Worm (Caenorhabditis elegans) whole organism, L1 larva: ENCODE results near the gene ZC21.10.
A peak's percentile ranks its signal among the peaks of the same experiment; 100 is the strongest.

Source experiments
- C04F5.9 ChIP-seq: sonication (generic microtip); optimal IDR thresholded peaks from 2 replicates; lab custom pipeline; 2016; ENCODE audit warnings: missing genetic modification characterization, missing compliant biosample characterization
- F16B12.6 ChIP-seq: fragments of 150-350 bp; optimal IDR thresholded peaks from 2 replicates; lab custom pipeline; 2014; ENCODE audit warnings: missing biosample characterization, missing genetic modification characterization
- aha-1 ChIP-seq: fragments of 150-350 bp; optimal IDR thresholded peaks from 2 replicates; lab custom pipeline; 2014; ENCODE audit warnings: missing biosample characterization, missing genetic modification characterization
- aly-2 ChIP-seq: fragments of 150-350 bp; optimal IDR thresholded peaks from 2 replicates; lab custom pipeline; 2014; ENCODE audit warnings: missing biosample characterization, missing genetic modification characterization
- ama-1 ChIP-seq: fragments of 150-350 bp; optimal IDR thresholded peaks from 2 replicates; lab custom pipeline; 2014
- blmp-1 ChIP-seq: fragments of 150-350 bp; optimal IDR thresholded peaks from 2 replicates; lab custom pipeline; 2014; ENCODE audit warnings: missing biosample characterization, missing genetic modification characterization
- ceh-8 ChIP-seq: fragments of 200-800 bp; sonication (Bioruptor generic); optimal IDR thresholded peaks from 2 replicates; lab custom pipeline; 2018; ENCODE audit warnings: mild to moderate bottlenecking, missing genetic modification characterization, moderate library complexity, missing compliant biosample characterization
- ceh-82 ChIP-seq, 3 experiments: fragments of 150-350 bp in 1 of 3; sonication (generic microtip) in 2 of 3; optimal IDR thresholded peaks; 2 replicates each; lab custom pipeline; 2014 to 2017; ENCODE audit warnings: missing biosample characterization in 3 of 3, missing genetic modification characterization in 3 of 3
- ceh-88 ChIP-seq: fragments of 200-800 bp; sonication (Bioruptor generic); IDR thresholded peaks from 2 replicates; pipeline ENCODE4 v1.3.6; 2022; ENCODE audit warnings: missing genetic modification characterization, missing compliant biosample characterization
- ceh-90 ChIP-seq: sonication (generic microtip); optimal IDR thresholded peaks from 2 replicates; lab custom pipeline; 2016; ENCODE audit warnings: missing genetic modification characterization, missing compliant biosample characterization
- dpl-1 ChIP-seq, 3 experiments: fragments of 150-350 bp in 2 of 3; sonication (generic microtip) in 1 of 3; optimal IDR thresholded peaks; 2 replicates each; lab custom pipeline; 2014 to 2017; ENCODE audit warnings: missing biosample characterization in 3 of 3, missing genetic modification characterization in 3 of 3, missing genetic modification reagents in 3 of 3
- efl-1 ChIP-seq, 4 experiments: fragments of 150-350 bp; optimal IDR thresholded peaks in 3 of 4; peaks in 1 of 4; 1 replicate in 1 of 4; 2 replicates in 3 of 4; lab custom pipeline; 2014; ENCODE audit warnings: missing biosample characterization in 2 of 4, missing genetic modification characterization in 2 of 4, missing genetic modification reagents in 2 of 4
- egl-13 ChIP-seq: sonication (generic microtip); optimal IDR thresholded peaks from 2 replicates; lab custom pipeline; 2016; ENCODE audit warnings: missing genotype, missing genetic modification reagents, missing genetic modification characterization, missing compliant biosample characterization
- egl-27 ChIP-seq, 2 experiments: fragments of 150-350 bp in 1 of 2; sonication (generic microtip); optimal IDR thresholded peaks; 3 replicates each; lab custom pipeline; 2017 to 2018; ENCODE audit warnings: missing biosample characterization in 2 of 2, missing genetic modification characterization in 2 of 2, missing genetic modification reagents in 2 of 2
- elt-2 ChIP-seq: sonication (generic microtip); optimal IDR thresholded peaks from 2 replicates; lab custom pipeline; 2016; ENCODE audit warnings: missing genetic modification characterization, mild to moderate bottlenecking, inconsistent platforms, missing compliant biosample characterization, missing genetic modification reagents
- fkh-4 ChIP-seq: sonication (generic microtip); optimal IDR thresholded peaks from 2 replicates; lab custom pipeline; 2016; ENCODE audit warnings: missing compliant biosample characterization, missing genetic modification characterization, borderline replicate concordance
- fos-1 ChIP-seq: fragments of 150-350 bp; optimal IDR thresholded peaks from 2 replicates; lab custom pipeline; 2014; ENCODE audit warnings: missing biosample characterization, missing genetic modification characterization
- grh-1 ChIP-seq: fragments of 200-800 bp; sonication (Bioruptor generic); IDR thresholded peaks from 2 replicates; pipeline ENCODE4 v1.3.6; 2022; ENCODE audit warnings: missing genetic modification reagents, missing genetic modification characterization, missing compliant biosample characterization
- hpl-2 ChIP-seq: fragments of 150-350 bp; optimal IDR thresholded peaks from 2 replicates; lab custom pipeline; 2014; ENCODE audit warnings: missing biosample characterization, missing genetic modification reagents, missing genetic modification characterization
- lin-14 ChIP-seq: fragments of 200-800 bp; sonication (Bioruptor generic); optimal IDR thresholded peaks from 2 replicates; lab custom pipeline; 2018; ENCODE audit warnings: mild to moderate bottlenecking, missing genetic modification characterization, moderate library complexity, missing compliant biosample characterization
- lin-35 ChIP-seq, 2 experiments: fragments of 150-350 bp; optimal IDR thresholded peaks; 2 replicates each; lab custom pipeline; 2014; ENCODE audit warnings: missing biosample characterization in 2 of 2, missing genetic modification characterization in 2 of 2, missing genetic modification reagents in 2 of 2
- lir-3 ChIP-seq: sonication (generic microtip); optimal IDR thresholded peaks from 2 replicates; lab custom pipeline; 2016; ENCODE audit warnings: mild to moderate bottlenecking, missing genetic modification characterization, moderate library complexity, missing compliant biosample characterization; ENCODE audit not compliant: poor library complexity
- lsy-2 ChIP-seq, 2 experiments: fragments of 150-350 bp; optimal IDR thresholded peaks; 2 replicates each; lab custom pipeline; 2014; ENCODE audit warnings: missing biosample characterization in 2 of 2, missing genetic modification characterization in 2 of 2
- mep-1 ChIP-seq: fragments of 150-350 bp; optimal IDR thresholded peaks from 2 replicates; lab custom pipeline; 2014; ENCODE audit warnings: missing biosample characterization, missing genetic modification characterization
- nhr-11 ChIP-seq: fragments of 150-350 bp; optimal IDR thresholded peaks from 2 replicates; lab custom pipeline; 2014; ENCODE audit warnings: missing biosample characterization, missing genetic modification characterization
- nhr-19 ChIP-seq: fragments of 200-800 bp; sonication (Bioruptor generic); conservative IDR thresholded peaks from 2 replicates; pipeline ENCODE4 v1.3.6; 2022; ENCODE audit warnings: missing genetic modification characterization, missing compliant biosample characterization
- nhr-20 ChIP-seq: sonication (generic microtip); optimal IDR thresholded peaks from 2 replicates; lab custom pipeline; 2016; ENCODE audit warnings: mild to moderate bottlenecking, missing genetic modification characterization, missing compliant biosample characterization
- nhr-237 ChIP-seq: fragments of 150-350 bp; optimal IDR thresholded peaks from 2 replicates; lab custom pipeline; 2014; ENCODE audit warnings: missing biosample characterization, missing genetic modification characterization
- nhr-28 ChIP-seq: fragments of 150-350 bp; optimal IDR thresholded peaks from 2 replicates; lab custom pipeline; 2014; ENCODE audit warnings: missing biosample characterization, missing genetic modification characterization
- nhr-47 ChIP-seq: sonication (generic microtip); optimal IDR thresholded peaks from 2 replicates; lab custom pipeline; 2016; ENCODE audit warnings: mild to moderate bottlenecking, missing genetic modification characterization, moderate library complexity, missing compliant biosample characterization
- nhr-71 ChIP-seq: sonication (generic microtip); optimal IDR thresholded peaks from 2 replicates; lab custom pipeline; 2016; ENCODE audit warnings: mild to moderate bottlenecking, missing genetic modification characterization, moderate library complexity, missing compliant biosample characterization
- nhr-77 ChIP-seq: fragments of 150-350 bp; optimal IDR thresholded peaks from 2 replicates; lab custom pipeline; 2014; ENCODE audit warnings: missing biosample characterization, missing genetic modification characterization
- nhr-85 ChIP-seq: sonication (generic microtip); peaks from one replicate; lab custom pipeline; 2016; ENCODE audit warnings: missing genetic modification characterization, inconsistent platforms, missing compliant biosample characterization
- nhr-90 ChIP-seq: sonication (generic microtip); optimal IDR thresholded peaks from 2 replicates; lab custom pipeline; 2016; ENCODE audit warnings: mild to moderate bottlenecking, missing genetic modification characterization, missing compliant biosample characterization; ENCODE audit not compliant: poor library complexity
- pag-3 ChIP-seq: sonication (generic microtip); optimal IDR thresholded peaks from 2 replicates; lab custom pipeline; 2017; ENCODE audit warnings: missing genetic modification characterization, mild to moderate bottlenecking, missing compliant biosample characterization, antibody characterized with exemption, borderline replicate concordance; ENCODE audit not compliant: insufficient read depth
- pax-3 ChIP-seq: fragments of 200-800 bp; sonication (Bioruptor generic); optimal IDR thresholded peaks from 2 replicates; lab custom pipeline; 2018; ENCODE audit warnings: mild to moderate bottlenecking, missing genetic modification characterization, moderate library complexity, missing compliant biosample characterization
- rnt-1 ChIP-seq: sonication (generic microtip); optimal IDR thresholded peaks from 2 replicates; lab custom pipeline; 2016; ENCODE audit warnings: mild to moderate bottlenecking, missing genetic modification characterization, moderate library complexity, missing compliant biosample characterization
- skn-1 ChIP-seq: fragments of 150-350 bp; optimal IDR thresholded peaks from 2 replicates; lab custom pipeline; 2014; ENCODE audit warnings: missing biosample characterization, missing genetic modification characterization
- snu-23 ChIP-seq: sonication (generic microtip); optimal IDR thresholded peaks from 2 replicates; lab custom pipeline; 2016; ENCODE audit warnings: missing genetic modification characterization, missing compliant biosample characterization
- sptf-1 ChIP-seq: fragments of 150-350 bp; optimal IDR thresholded peaks from 2 replicates; lab custom pipeline; 2014; ENCODE audit warnings: missing biosample characterization, missing genetic modification characterization
- sup-37 ChIP-seq: fragments of 200-800 bp; sonication (Bioruptor generic); optimal IDR thresholded peaks from 2 replicates; lab custom pipeline; 2018; ENCODE audit warnings: mild to moderate bottlenecking, missing genetic modification characterization, missing compliant biosample characterization
- swsn-7 ChIP-seq: sonication (generic microtip); optimal IDR thresholded peaks from 2 replicates; lab custom pipeline; 2016; ENCODE audit warnings: missing genetic modification characterization, missing compliant biosample characterization
- tbx-2 ChIP-seq: sonication (generic microtip); optimal IDR thresholded peaks from 2 replicates; lab custom pipeline; 2016; ENCODE audit warnings: missing genetic modification characterization, missing compliant biosample characterization
- vab-15 ChIP-seq: sonication (generic microtip); optimal IDR thresholded peaks from 2 replicates; lab custom pipeline; 2017; ENCODE audit warnings: missing genotype, mild to moderate bottlenecking, missing genetic modification characterization, missing compliant biosample characterization
- xbp-1 ChIP-seq: sonication (generic microtip); optimal IDR thresholded peaks from 2 replicates; lab custom pipeline; 2016; ENCODE audit warnings: missing genetic modification characterization, missing compliant biosample characterization
- zag-1 ChIP-seq: fragments of 150-350 bp; optimal IDR thresholded peaks from 2 replicates; lab custom pipeline; 2014; ENCODE audit warnings: missing biosample characterization, missing genetic modification characterization
- ztf-4 ChIP-seq: fragments of 150-350 bp; optimal IDR thresholded peaks from 2 replicates; lab custom pipeline; 2014; ENCODE audit warnings: missing biosample characterization, missing genetic modification characterization

The ZC21.10 gene

ce11 chrIII:8554472-8554871 is 24.6 kb downstream of the ZC21.10 start, which contains the start of gene gsto-2:
TSS of gene gsto-2 (plus strand) at chrIII:8554772.
- TF ChIP-seq zag-1 (no peak), ceh-8 (GFP tag; lab: Kevin White, UChicago) (no peak), nhr-71 (tag; lab: Kevin White, UChicago) (no peak), F16B12.6 (tag; lab: Kevin White, UChicago) (no peak), nhr-90 (tag; lab: Kevin White, UChicago) (no peak), mep-1 (tag; lab: Kevin White, UChicago) (no peak), skn-1 (no peak), ztf-4 (tag; lab: Kevin White, UChicago) (no peak), fkh-4 (tag; lab: Kevin White, UChicago) (no peak), grh-1 (GFP tag; lab: Robert Waterston, UW) (no peak), sptf-1 (no peak)

- TF ChIP-seq nhr-90 (tag; lab: Kevin White, UChicago) (no peak), blmp-1 (tag; lab: Kevin White, UChicago) (peak; percentile 94), nhr-237 (no peak)
Observed at ce11 chrIII:8555682-8556081, 25.8 kb downstream of the ZC21.10 start.

DNA sequence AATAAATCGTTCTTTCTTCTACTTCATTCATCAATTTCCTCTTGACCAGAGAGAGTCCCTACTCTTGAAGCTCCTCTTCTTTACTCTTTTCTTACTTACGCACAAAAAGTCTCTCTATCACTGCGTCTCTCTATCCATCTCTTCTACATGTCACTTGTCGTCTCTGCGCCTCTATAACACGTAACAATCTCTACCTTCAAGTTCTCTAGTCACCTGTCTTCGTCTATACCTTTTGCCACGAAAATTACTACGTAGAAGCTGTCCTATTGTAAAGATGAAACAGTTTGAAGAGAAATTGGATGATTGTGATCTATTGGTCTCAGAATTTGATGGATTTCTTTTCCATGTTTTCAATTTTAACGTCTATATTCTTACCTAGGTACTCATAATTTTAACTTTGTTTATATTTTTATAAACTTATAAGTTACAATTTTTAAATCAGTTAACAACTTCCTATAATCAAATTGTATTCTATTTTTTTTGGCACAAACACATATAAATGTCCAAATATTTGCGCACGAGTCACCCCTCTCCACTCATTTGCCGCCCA is 27.0 kb downstream of the ZC21.10 start, which contains the start of gene C02D5.2:
TSS of gene C02D5.2 (plus strand) at position 500 of the 550 bp plus-strand sequence.
- TF ChIP-seq aha-1 (tag; lab: Kevin White, UChicago) (no peak), pag-3 (no peak), mep-1 (tag; lab: Kevin White, UChicago) (no peak), ceh-90 (tag; lab: Kevin White, UChicago) (no peak), lin-35 (GFP tag; optimal IDR thresholded peaks at IDR 0.05; lab: Kevin White, UChicago) (peak; percentile 40 to 50), ama-1 (lab: Kevin White, UChicago) (no peak), sup-37 (GFP tag; lab: Kevin White, UChicago) (no peak), fos-1 (tag; lab: Kevin White, UChicago) (peak; percentile 5), nhr-85 (tag; lab: Kevin White, UChicago) (peak; percentile 80), nhr-20 (peak; percentile 58), pax-3 (tag; lab: Kevin White, UChicago) (no peak), vab-15 (no peak), snu-23 (GFP tag; lab: Kevin White, UChicago) (peak; percentile 60), ztf-4 (tag; lab: Kevin White, UChicago) (no peak), swsn-7 (tag; lab: Kevin White, UChicago) (peak; percentile 46), ceh-88 (GFP tag; lab: Robert Waterston, UW) (no peak), rnt-1 (peak; percentile 80), nhr-71 (tag; lab: Kevin White, UChicago) (peak; percentile 76), nhr-77 (tag; lab: Kevin White, UChicago) (no peak), lsy-2 (tag; optimal IDR thresholded peaks at IDR 0.05; lab: Kevin White, UChicago) (peak; percentile 50 to 71), nhr-28 (tag; lab: Kevin White, UChicago) (no peak), C04F5.9 (tag; lab: Kevin White, UChicago) (no peak), elt-2 (tag; lab: Kevin White, UChicago) (no peak), egl-27 (tag; optimal IDR thresholded peaks at IDR 0.05; lab: Kevin White, UChicago) (no peak), egl-13 (tag; lab: Kevin White, UChicago) (no peak), xbp-1 (peak; percentile 44), efl-1 (optimal IDR thresholded peaks at IDR 0.05; lab: Kevin White, UChicago) (peak; percentile 67 to 70), efl-1 (GFP tag; optimal IDR thresholded peaks at IDR 0.05 in 1 of 2; lab: Kevin White, UChicago) (peak in 1 of 2 experiments; percentile 76), tbx-2 (peak; percentile 22), lin-14 (peak; percentile 74), skn-1 (peak; percentile 65), nhr-47 (tag; lab: Kevin White, UChicago) (peak; percentile 26), lir-3 (tag; lab: Kevin White, UChicago) (peak; percentile 22), dpl-1 (GFP tag; optimal IDR thresholded peaks at IDR 0.05; lab: Kevin White, UChicago) (peak in 2 of 3 experiments; percentile 11 to 30), aly-2 (tag; lab: Kevin White, UChicago) (peak; percentile 1), hpl-2 (GFP tag; lab: Kevin White, UChicago) (no peak), nhr-19 (peak; percentile 52), blmp-1 (tag; lab: Kevin White, UChicago) (peak; percentile 67), nhr-11 (tag; lab: Kevin White, UChicago) (no peak), ceh-82 (tag; optimal IDR thresholded peaks at IDR 0.05; lab: Kevin White, UChicago) (peak in 2 of 3 experiments; percentile 31 to 36)
